Worm (Caenorhabditis elegans) whole organism, L4 larva: ENCODE results near the gene srt-41.
"Not testable (repeated sequence)": the region's sequence is repeated elsewhere in the genome, so short reads cannot be mapped to it uniquely, and the experiment has no call there.

Source experiments
- F10B5.3 ChIP-seq: sonication (generic microtip); optimal IDR thresholded peaks from 2 replicates; lab custom pipeline; 2016; ENCODE audit warnings: mild to moderate bottlenecking, missing genetic modification characterization, missing compliant biosample characterization
- Y5F2A.4 ChIP-seq: fragments of 200-800 bp; sonication (Bioruptor generic); optimal IDR thresholded peaks from 2 replicates; lab custom pipeline; 2018; ENCODE audit warnings: mild to moderate bottlenecking, missing genetic modification characterization, missing compliant biosample characterization
- ZK337.2 ChIP-seq: fragments of 200-800 bp; sonication (Bioruptor generic); IDR thresholded peaks from 2 replicates; pipeline ENCODE4 v1.3.6; 2022; ENCODE audit warnings: missing genetic modification reagents, missing genetic modification characterization, missing compliant biosample characterization
- aha-1 ChIP-seq: fragments of 150-350 bp; peaks from one replicate; lab custom pipeline; 2014; ENCODE audit warnings: missing biosample characterization, missing genetic modification characterization
- ceh-20 ChIP-seq: fragments of 200-800 bp; sonication (Bioruptor generic); IDR thresholded peaks from 2 replicates; pipeline ENCODE4 v1.3.6; 2022; ENCODE audit warnings: missing genetic modification reagents, missing genetic modification characterization, missing compliant biosample characterization
- ceh-32 ChIP-seq: sonication (generic microtip); optimal IDR thresholded peaks from 2 replicates; lab custom pipeline; 2016; ENCODE audit warnings: mild to moderate bottlenecking, missing genetic modification characterization, missing compliant biosample characterization; ENCODE audit not compliant: poor library complexity
- dmd-6 ChIP-seq: fragments of 200-800 bp; sonication (Bioruptor generic); IDR thresholded peaks from 2 replicates; pipeline ENCODE4 v1.3.6; 2022; ENCODE audit warnings: missing genetic modification reagents, missing genetic modification characterization, missing compliant biosample characterization
- dmd-8 ChIP-seq: fragments of 200-800 bp; sonication (Bioruptor generic); IDR thresholded peaks from 2 replicates; pipeline ENCODE4 v1.3.6; 2022; ENCODE audit warnings: missing genetic modification characterization, missing compliant biosample characterization
- dve-1 ChIP-seq: sonication (generic microtip); optimal IDR thresholded peaks from 2 replicates; lab custom pipeline; 2017; ENCODE audit warnings: antibody characterized with exemption, mild to moderate bottlenecking, missing genetic modification characterization, missing compliant biosample characterization; ENCODE audit not compliant: insufficient read depth
- egl-27 ChIP-seq: sonication (generic microtip); optimal IDR thresholded peaks from 3 replicates; lab custom pipeline; 2017; ENCODE audit warnings: missing biosample characterization, missing genetic modification reagents, missing genetic modification characterization
- gei-8 ChIP-seq: fragments of 200-800 bp; sonication (Bioruptor generic); optimal IDR thresholded peaks from 2 replicates; lab custom pipeline; 2018; ENCODE audit warnings: mild to moderate bottlenecking, missing genetic modification characterization, missing compliant biosample characterization
- hlh-11 ChIP-seq: fragments of 200-800 bp; sonication (Bioruptor generic); optimal IDR thresholded peaks from 2 replicates; lab custom pipeline; 2018; ENCODE audit warnings: mild to moderate bottlenecking, missing genetic modification characterization, missing compliant biosample characterization
- hlh-30 ChIP-seq: sonication (generic microtip); optimal IDR thresholded peaks from 2 replicates; lab custom pipeline; 2017; ENCODE audit warnings: antibody characterized with exemption, mild to moderate bottlenecking, missing genetic modification characterization, missing compliant biosample characterization; ENCODE audit not compliant: insufficient read depth
- lin-13 ChIP-seq: fragments of 150-350 bp; optimal IDR thresholded peaks from 2 replicates; lab custom pipeline; 2014; ENCODE audit warnings: missing biosample characterization, missing genetic modification reagents, missing genetic modification characterization
- lin-15B ChIP-seq: fragments of 150-350 bp; sonication (generic microtip); optimal IDR thresholded peaks from 3 replicates; lab custom pipeline; 2014; ENCODE audit warnings: missing biosample characterization, missing genetic modification characterization
- lin-38 ChIP-seq: fragments of 200-800 bp; sonication (Bioruptor generic); IDR thresholded peaks from 2 replicates; pipeline ENCODE4 v1.3.6; 2022; ENCODE audit warnings: missing genetic modification reagents, missing genetic modification characterization, missing compliant biosample characterization
- mdl-1 ChIP-seq, 2 experiments: fragments of 150-350 bp in 1 of 2; sonication (generic microtip) in 1 of 2; optimal IDR thresholded peaks; 2 replicates each; lab custom pipeline; 2014 to 2017; ENCODE audit warnings: missing biosample characterization in 2 of 2, missing genetic modification characterization in 2 of 2
- mxl-3 ChIP-seq: fragments of 200-800 bp; sonication (Bioruptor generic); optimal IDR thresholded peaks from 2 replicates; lab custom pipeline; 2018; ENCODE audit warnings: mild to moderate bottlenecking, missing genetic modification characterization, missing compliant biosample characterization
- nhr-111 ChIP-seq: fragments of 200-800 bp; sonication (Bioruptor generic); optimal IDR thresholded peaks from 2 replicates; lab custom pipeline; 2018; ENCODE audit warnings: mild to moderate bottlenecking, missing genetic modification characterization, missing compliant biosample characterization
- nhr-28 ChIP-seq: fragments of 150-350 bp; optimal IDR thresholded peaks from 2 replicates; lab custom pipeline; 2014; ENCODE audit warnings: missing biosample characterization, missing genetic modification characterization
- nhr-6 ChIP-seq: fragments of 150-350 bp; optimal IDR thresholded peaks from 2 replicates; lab custom pipeline; 2014; ENCODE audit warnings: missing biosample characterization, missing genetic modification characterization
- pha-4 ChIP-seq, 2 experiments: fragments of 150-350 bp in 1 of 2; fragments of 200-800 bp in 1 of 2; sonication (Bioruptor generic) in 1 of 2; IDR thresholded peaks in 1 of 2; optimal IDR thresholded peaks in 1 of 2; 2 replicates each; pipeline versions ENCODE4 v1.3.6 to Lab custom; 2014 to 2022; ENCODE audit warnings: missing genetic modification characterization in 2 of 2, missing genetic modification reagents in 2 of 2, missing biosample characterization in 1 of 2, missing compliant biosample characterization in 1 of 2
- pqm-1 ChIP-seq: sonication (generic microtip); optimal IDR thresholded peaks from 2 replicates; lab custom pipeline; 2017; ENCODE audit warnings: missing biosample characterization, missing genetic modification characterization
- set-16 ChIP-seq: fragments of 200-800 bp; sonication (Bioruptor generic); IDR thresholded peaks from 2 replicates; pipeline ENCODE4 v1.3.6; 2022; ENCODE audit warnings: missing genetic modification reagents, missing genetic modification characterization, missing compliant biosample characterization
- unc-62 ChIP-seq, 3 experiments: fragments of 150-350 bp in 1 of 3; sonication (generic microtip); optimal IDR thresholded peaks in 2 of 3; peaks in 1 of 3; 1 replicate in 1 of 3; 2 replicates in 2 of 3; lab custom pipeline; 2014 to 2017; ENCODE audit warnings: missing biosample characterization in 3 of 3, missing genetic modification characterization in 3 of 3, missing genetic modification reagents in 3 of 3, missing genotype in 1 of 3
- zfp-2 ChIP-seq: sonication (generic microtip); optimal IDR thresholded peaks from 2 replicates; lab custom pipeline; 2016; ENCODE audit warnings: mild to moderate bottlenecking, missing genetic modification characterization, missing compliant biosample characterization
- zfp-3 ChIP-seq: fragments of 200-800 bp; sonication (Bioruptor generic); conservative IDR thresholded peaks from 2 replicates; pipeline ENCODE4 v1.3.6; 2022; ENCODE audit warnings: missing genetic modification reagents, missing genetic modification characterization, missing compliant biosample characterization

srt-41 gene

ce11 chrV:1803043-1803442 lies at the start of gene srt-41:
Gene srt-41 (minus strand): TSS chrV:1803143.
- TF ChIP-seq lin-13 (no peak), egl-27 (tag; lab: Kevin White, UChicago) (no peak), zfp-2 (no peak), nhr-111 (GFP tag; lab: Kevin White, UChicago) (no peak)
- TF ChIP-seq, all 104 proteins: peak for 0

ce11 chrV:1849992-1850391 lies 47.0 kb upstream of the srt-41 start:
- peak; percentile 14; the same call in 1 of the 2 replicates for TF ChIP-seq lin-38 (GFP tag; lab: Robert Waterston, UW)
- peak; percentile 63; the same call in 1 of the 2 replicates for TF ChIP-seq pha-4 (GFP tag; IDR thresholded peaks at IDR 0.05; lab: Robert Waterston, UW)
- not testable (repeated sequence) for TF ChIP-seq pha-4 (tag; optimal IDR thresholded peaks at IDR 0.05; lab: Kevin White, UChicago)
- peak; percentile 99 for TF ChIP-seq set-16 (GFP tag; lab: Robert Waterston, UW)

ce11 chrV:1848590-1848989 lies 45.6 kb upstream of the srt-41 start:
- TF ChIP-seq unc-62 (GFP tag; optimal IDR thresholded peaks at IDR 0.05 in 1 of 2; lab: Kevin White, UChicago) (peak in 1 of 2 experiments; percentile 8), unc-62 (tag; optimal IDR thresholded peaks at IDR 0.05; lab: Kevin White, UChicago) (no peak), nhr-6 (no peak)

ce11 chrV:1845977-1846376 lies 43.0 kb upstream of the srt-41 start, which contains the start of gene T10B5.7:
Gene T10B5.7 (plus strand): TSS chrV:1846201.
- peak; percentile 19; the same call in 1 of the 2 replicates for TF ChIP-seq dmd-6 (GFP tag; lab: Robert Waterston, UW)
- TF ChIP-seq ceh-20 (GFP tag; lab: Robert Waterston, UW) = no peak
- TF ChIP-seq pqm-1 (tag; lab: Kevin White, UChicago) = peak; percentile 62
- no peak for TF ChIP-seq mxl-3 (GFP tag; lab: Kevin White, UChicago)
- TF ChIP-seq dve-1 (tag; lab: Kevin White, UChicago) = peak; percentile 2
- TF ChIP-seq nhr-28 (tag; lab: Kevin White, UChicago) = peak; percentile 75

- TF ChIP-seq ceh-32 = no peak
- TF ChIP-seq lin-13 = no peak
- no peak for TF ChIP-seq lin-15B (tag; lab: Kevin White, UChicago)
- TF ChIP-seq gei-8 (GFP tag; lab: Kevin White, UChicago) = no peak
- TF ChIP-seq aha-1 (tag; lab: Kevin White, UChicago) = peak; percentile 3
- no peak for TF ChIP-seq mdl-1 (tag; optimal IDR thresholded peaks at IDR 0.05; lab: Kevin White, UChicago)
- TF ChIP-seq nhr-28 (tag; lab: Kevin White, UChicago) = peak; percentile 66
- TF ChIP-seq Y5F2A.4 (GFP tag; lab: Kevin White, UChicago) = no peak
These were observed 38.8 kb upstream of the srt-41 start, which contains the start of gene T10B5.8 for ce11 chrV:1841744-1842143. Gene T10B5.8 (plus strand): TSS chrV:1842044.

DNA sequence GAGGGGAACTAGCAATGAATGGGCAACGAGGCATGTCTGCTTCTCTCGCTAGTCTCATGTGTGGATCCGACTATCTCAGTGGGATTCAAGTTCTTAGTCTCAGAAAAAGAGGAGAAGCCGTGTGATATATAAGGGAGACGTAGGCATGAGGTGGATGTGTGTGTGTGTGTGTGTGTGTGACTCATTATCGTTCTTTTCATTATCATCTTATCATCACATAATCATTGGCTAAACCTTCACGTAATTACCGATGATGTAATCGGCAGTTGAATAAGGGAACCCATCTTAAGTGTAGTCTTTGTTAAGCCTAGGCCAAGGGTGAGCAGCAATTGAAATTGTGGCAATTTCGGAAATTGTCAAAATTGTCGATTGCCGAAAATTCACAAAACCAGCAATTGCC lies 27.0 kb upstream of the srt-41 start, which contains the start of gene Y32G9B.1:
TSS of gene Y32G9B.1 (minus strand) at position 101 of the 400 bp plus-strand sequence.
- TF ChIP-seq zfp-3 (GFP tag; lab: Robert Waterston, UW) (no peak), hlh-11 (no peak), hlh-30 (peak; percentile 11), nhr-28 (tag; lab: Kevin White, UChicago) (peak; percentile 3), mdl-1 (tag; optimal IDR thresholded peaks at IDR 0.05; lab: Kevin White, UChicago) (peak in 1 of 2 experiments; percentile 20), F10B5.3 (tag; lab: Kevin White, UChicago) (no peak), mxl-3 (GFP tag; lab: Kevin White, UChicago) (peak; percentile 80)

ce11 chrV:1824528-1824927 lies 21.6 kb upstream of the srt-41 start:
- TF ChIP-seq dmd-8 (GFP tag; lab: Robert Waterston, UW) (no peak), hlh-11 (no peak), ZK337.2 (GFP tag; lab: Robert Waterston, UW) (0 out of 2 replicates have a peak, but pooled peaks have one; percentile 14), mdl-1 (tag; optimal IDR thresholded peaks at IDR 0.05; lab: Kevin White, UChicago) (no peak), set-16 (GFP tag; lab: Robert Waterston, UW) (peak; percentile 58; the same call in 1 of the 2 replicates)
